Worm (Caenorhabditis elegans) whole organism, early embryonic: Measurements from ENCODE around the gene math-39.
"Not testable (repeated sequence)": the region's sequence is repeated elsewhere in the genome, so short reads cannot be mapped to it uniquely, and the experiment has no call there.

Experiments used
- B0310.2 ChIP-seq: sonication (generic microtip); optimal IDR thresholded peaks from 2 replicates; lab custom pipeline; 2016; ENCODE audit warnings: mild to moderate bottlenecking, missing genetic modification characterization, missing compliant biosample characterization
- ama-1 ChIP-seq: fragments of 150-350 bp; optimal IDR thresholded peaks from 2 replicates; lab custom pipeline; 2014
- hmg-4 ChIP-seq: fragments of 200-800 bp; sonication (Bioruptor generic); optimal IDR thresholded peaks from 2 replicates; lab custom pipeline; 2018; ENCODE audit warnings: mild to moderate bottlenecking, missing genetic modification characterization, missing compliant biosample characterization
- sea-1 ChIP-seq: fragments of 200-800 bp; sonication (Bioruptor generic); conservative IDR thresholded peaks from 2 replicates; pipeline ENCODE4 v1.3.6; 2022; ENCODE audit warnings: missing genetic modification characterization, missing compliant biosample characterization
- tbx-11 ChIP-seq: fragments of 200-800 bp; sonication (Bioruptor generic); IDR thresholded peaks from 2 replicates; pipeline ENCODE4 v1.3.6; 2022; ENCODE audit warnings: missing genetic modification characterization, missing compliant biosample characterization
- tra-4 ChIP-seq: sonication (generic microtip); optimal IDR thresholded peaks from 2 replicates; lab custom pipeline; 2017; ENCODE audit warnings: missing genetic modification characterization, missing compliant biosample characterization

ce11 chrII:1862334-1862733, 30.2 kb downstream of the math-39 start, which contains the start of gene fbxb-98:
- not testable (repeated sequence) for TF ChIP-seq ama-1 (lab: Kevin White, UChicago); tbx-11 (GFP tag; lab: Robert Waterston, UW); B0310.2 (tag; lab: Kevin White, UChicago); hmg-4 (GFP tag; lab: Kevin White, UChicago); tra-4 (tag; lab: Kevin White, UChicago); sea-1 (GFP tag; lab: Robert Waterston, UW)
